Worm (Caenorhabditis elegans) whole organism, L4 larva: ENCODE results near the gene lbp-4.
A peak's percentile ranks its signal among the peaks of the same experiment; 100 is the strongest.

Experiments
- F49E8.2 ChIP-seq: sonication (generic microtip); optimal IDR thresholded peaks from 2 replicates; lab custom pipeline; 2016; ENCODE audit warnings: missing compliant biosample characterization, mild to moderate bottlenecking, missing genetic modification characterization, borderline replicate concordance
- T26A8.4 ChIP-seq: fragments of 200-800 bp; sonication (Bioruptor generic); IDR thresholded peaks from 2 replicates; pipeline ENCODE4 v1.3.6; 2022; ENCODE audit warnings: missing genetic modification characterization, missing compliant biosample characterization
- Y105C5A.15 ChIP-seq: fragments of 200-800 bp; sonication (Bioruptor generic); IDR thresholded peaks from 2 replicates; pipeline ENCODE4 v1.3.6; 2022; ENCODE audit warnings: missing genetic modification characterization, missing compliant biosample characterization
- Y48G9A.11 ChIP-seq: fragments of 200-800 bp; sonication (Bioruptor generic); IDR thresholded peaks from 2 replicates; pipeline ENCODE4 v1.3.6; 2022; ENCODE audit warnings: missing genetic modification reagents, missing genetic modification characterization, missing compliant biosample characterization
- Y5F2A.4 ChIP-seq: fragments of 200-800 bp; sonication (Bioruptor generic); optimal IDR thresholded peaks from 2 replicates; lab custom pipeline; 2018; ENCODE audit warnings: mild to moderate bottlenecking, missing genetic modification characterization, missing compliant biosample characterization
- Y75B8A.6 ChIP-seq: fragments of 200-800 bp; sonication (Bioruptor generic); IDR thresholded peaks from 2 replicates; pipeline ENCODE4 v1.3.6; 2022; ENCODE audit warnings: missing genetic modification reagents, missing genetic modification characterization, missing compliant biosample characterization
- aha-1 ChIP-seq: fragments of 150-350 bp; peaks from one replicate; lab custom pipeline; 2014; ENCODE audit warnings: missing biosample characterization, missing genetic modification characterization
- arid-1 ChIP-seq: fragments of 200-800 bp; sonication (Bioruptor generic); conservative IDR thresholded peaks from 2 replicates; pipeline ENCODE4 v1.3.6; 2022; ENCODE audit warnings: missing genetic modification reagents, missing genetic modification characterization, missing compliant biosample characterization
- attf-4 ChIP-seq: sonication (generic microtip); optimal IDR thresholded peaks from 3 replicates; lab custom pipeline; 2017; ENCODE audit warnings: missing biosample characterization, missing genetic modification characterization
- daf-19 ChIP-seq: fragments of 200-800 bp; sonication (Bioruptor generic); conservative IDR thresholded peaks from 2 replicates; pipeline ENCODE4 v1.3.6; 2022; ENCODE audit warnings: missing genetic modification characterization, missing compliant biosample characterization
- daf-8 ChIP-seq: fragments of 200-800 bp; sonication (Bioruptor generic); IDR thresholded peaks from 2 replicates; pipeline ENCODE4 v1.3.6; 2022; ENCODE audit warnings: missing genetic modification characterization, missing compliant biosample characterization
- dmd-6 ChIP-seq: fragments of 200-800 bp; sonication (Bioruptor generic); IDR thresholded peaks from 2 replicates; pipeline ENCODE4 v1.3.6; 2022; ENCODE audit warnings: missing genetic modification reagents, missing genetic modification characterization, missing compliant biosample characterization
- dmd-8 ChIP-seq: fragments of 200-800 bp; sonication (Bioruptor generic); IDR thresholded peaks from 2 replicates; pipeline ENCODE4 v1.3.6; 2022; ENCODE audit warnings: missing genetic modification characterization, missing compliant biosample characterization
- dmd-9 ChIP-seq: fragments of 200-800 bp; sonication (Bioruptor generic); IDR thresholded peaks from 2 replicates; pipeline ENCODE4 v1.3.6; 2022; ENCODE audit warnings: missing genetic modification reagents, missing genetic modification characterization, missing compliant biosample characterization
- egl-27 ChIP-seq: sonication (generic microtip); optimal IDR thresholded peaks from 3 replicates; lab custom pipeline; 2017; ENCODE audit warnings: missing biosample characterization, missing genetic modification reagents, missing genetic modification characterization
- egl-43 ChIP-seq: fragments of 200-800 bp; sonication (Bioruptor generic); IDR thresholded peaks from 2 replicates; pipeline ENCODE4 v1.3.6; 2022; ENCODE audit warnings: missing genetic modification reagents, missing genetic modification characterization, missing compliant biosample characterization
- fos-1 ChIP-seq: fragments of 150-350 bp; optimal IDR thresholded peaks from 2 replicates; lab custom pipeline; 2014; ENCODE audit warnings: missing biosample characterization, missing genetic modification characterization
- gei-8 ChIP-seq: fragments of 200-800 bp; sonication (Bioruptor generic); optimal IDR thresholded peaks from 2 replicates; lab custom pipeline; 2018; ENCODE audit warnings: mild to moderate bottlenecking, missing genetic modification characterization, missing compliant biosample characterization
- hlh-11 ChIP-seq: fragments of 200-800 bp; sonication (Bioruptor generic); optimal IDR thresholded peaks from 2 replicates; lab custom pipeline; 2018; ENCODE audit warnings: mild to moderate bottlenecking, missing genetic modification characterization, missing compliant biosample characterization
- hlh-30 ChIP-seq: sonication (generic microtip); optimal IDR thresholded peaks from 2 replicates; lab custom pipeline; 2017; ENCODE audit warnings: antibody characterized with exemption, mild to moderate bottlenecking, missing genetic modification characterization, missing compliant biosample characterization; ENCODE audit not compliant: insufficient read depth
- lin-1 ChIP-seq: fragments of 200-800 bp; sonication (Bioruptor generic); IDR thresholded peaks from 2 replicates; pipeline ENCODE4 v1.3.6; 2022; ENCODE audit warnings: missing genetic modification reagents, missing genetic modification characterization, missing compliant biosample characterization
- lin-13 ChIP-seq: fragments of 150-350 bp; optimal IDR thresholded peaks from 2 replicates; lab custom pipeline; 2014; ENCODE audit warnings: missing biosample characterization, missing genetic modification reagents, missing genetic modification characterization
- lin-38 ChIP-seq: fragments of 200-800 bp; sonication (Bioruptor generic); IDR thresholded peaks from 2 replicates; pipeline ENCODE4 v1.3.6; 2022; ENCODE audit warnings: missing genetic modification reagents, missing genetic modification characterization, missing compliant biosample characterization
- lir-3 ChIP-seq: sonication (generic microtip); optimal IDR thresholded peaks from 2 replicates; lab custom pipeline; 2016; ENCODE audit warnings: mild to moderate bottlenecking, missing genetic modification characterization, missing compliant biosample characterization
- lsy-2 ChIP-seq, 2 experiments: fragments of 150-350 bp in 1 of 2; sonication (generic microtip) in 1 of 2; optimal IDR thresholded peaks; 2 replicates each; lab custom pipeline; 2014 to 2017; ENCODE audit warnings: missing biosample characterization in 2 of 2, missing genetic modification characterization in 2 of 2
- madf-9 ChIP-seq: fragments of 200-800 bp; sonication (Bioruptor generic); conservative IDR thresholded peaks from 2 replicates; pipeline ENCODE4 v1.3.6; 2022; ENCODE audit warnings: missing genetic modification reagents, missing genetic modification characterization, missing compliant biosample characterization
- mdl-1 ChIP-seq, 2 experiments: fragments of 150-350 bp in 1 of 2; sonication (generic microtip) in 1 of 2; optimal IDR thresholded peaks; 2 replicates each; lab custom pipeline; 2014 to 2017; ENCODE audit warnings: missing biosample characterization in 2 of 2, missing genetic modification characterization in 2 of 2
- mep-1 ChIP-seq: fragments of 150-350 bp; sonication (generic microtip); optimal IDR thresholded peaks from 3 replicates; lab custom pipeline; 2014; ENCODE audit warnings: missing biosample characterization, missing genetic modification characterization
- mxl-3 ChIP-seq: fragments of 200-800 bp; sonication (Bioruptor generic); optimal IDR thresholded peaks from 2 replicates; lab custom pipeline; 2018; ENCODE audit warnings: mild to moderate bottlenecking, missing genetic modification characterization, missing compliant biosample characterization
- nhr-102 ChIP-seq: sonication (generic microtip); optimal IDR thresholded peaks from 2 replicates; lab custom pipeline; 2016; ENCODE audit warnings: mild to moderate bottlenecking, missing genetic modification characterization, moderate library complexity, missing compliant biosample characterization
- nhr-11 ChIP-seq: fragments of 150-350 bp; optimal IDR thresholded peaks from 2 replicates; lab custom pipeline; 2014; ENCODE audit warnings: missing biosample characterization, missing genetic modification characterization
- nhr-237 ChIP-seq: sonication (generic microtip); optimal IDR thresholded peaks from 2 replicates; lab custom pipeline; 2017; ENCODE audit warnings: missing biosample characterization, missing genetic modification characterization
- nhr-25 ChIP-seq: sonication (generic microtip); optimal IDR thresholded peaks from 2 replicates; lab custom pipeline; 2017; ENCODE audit warnings: missing genetic modification characterization, mild to moderate bottlenecking, missing compliant biosample characterization, antibody characterized with exemption, moderate library complexity, borderline replicate concordance; ENCODE audit not compliant: insufficient read depth
- nhr-28 ChIP-seq: fragments of 150-350 bp; optimal IDR thresholded peaks from 2 replicates; lab custom pipeline; 2014; ENCODE audit warnings: missing biosample characterization, missing genetic modification characterization
- nhr-76 ChIP-seq: fragments of 150-350 bp; optimal IDR thresholded peaks from 2 replicates; lab custom pipeline; 2014; ENCODE audit warnings: missing biosample characterization, missing genetic modification characterization
- pha-4 ChIP-seq, 2 experiments: fragments of 150-350 bp in 1 of 2; fragments of 200-800 bp in 1 of 2; sonication (Bioruptor generic) in 1 of 2; IDR thresholded peaks in 1 of 2; optimal IDR thresholded peaks in 1 of 2; 2 replicates each; pipeline versions ENCODE4 v1.3.6 to Lab custom; 2014 to 2022; ENCODE audit warnings: missing genetic modification characterization in 2 of 2, missing genetic modification reagents in 2 of 2, missing biosample characterization in 1 of 2, missing compliant biosample characterization in 1 of 2
- saeg-2 ChIP-seq: fragments of 200-800 bp; sonication (Bioruptor generic); IDR thresholded peaks from 2 replicates; pipeline ENCODE4 v1.3.6; 2022; ENCODE audit warnings: missing genetic modification reagents, missing genetic modification characterization, missing compliant biosample characterization
- set-16 ChIP-seq: fragments of 200-800 bp; sonication (Bioruptor generic); IDR thresholded peaks from 2 replicates; pipeline ENCODE4 v1.3.6; 2022; ENCODE audit warnings: missing genetic modification reagents, missing genetic modification characterization, missing compliant biosample characterization
- snpc-1.2 ChIP-seq: fragments of 200-800 bp; sonication (Bioruptor generic); IDR thresholded peaks from 2 replicates; pipeline ENCODE4 v1.3.6; 2022; ENCODE audit warnings: missing genetic modification reagents, missing genetic modification characterization, missing compliant biosample characterization
- spr-1 ChIP-seq: sonication (generic microtip); optimal IDR thresholded peaks from 2 replicates; lab custom pipeline; 2016; ENCODE audit warnings: mild to moderate bottlenecking, missing genetic modification characterization, missing compliant biosample characterization
- spr-3 ChIP-seq: fragments of 200-800 bp; sonication (Bioruptor generic); optimal IDR thresholded peaks from 2 replicates; lab custom pipeline; 2018; ENCODE audit warnings: mild to moderate bottlenecking, missing genetic modification characterization, missing compliant biosample characterization
- tag-97 ChIP-seq: fragments of 200-800 bp; sonication (Bioruptor generic); IDR thresholded peaks from 2 replicates; pipeline ENCODE4 v1.3.6; 2022; ENCODE audit warnings: missing genetic modification characterization, missing compliant biosample characterization
- unc-62 ChIP-seq, 3 experiments: fragments of 150-350 bp in 1 of 3; sonication (generic microtip); optimal IDR thresholded peaks in 2 of 3; peaks in 1 of 3; 1 replicate in 1 of 3; 2 replicates in 2 of 3; lab custom pipeline; 2014 to 2017; ENCODE audit warnings: missing biosample characterization in 3 of 3, missing genetic modification characterization in 3 of 3, missing genetic modification reagents in 3 of 3, missing genotype in 1 of 3
- zfp-2 ChIP-seq: sonication (generic microtip); optimal IDR thresholded peaks from 2 replicates; lab custom pipeline; 2016; ENCODE audit warnings: mild to moderate bottlenecking, missing genetic modification characterization, missing compliant biosample characterization
- zfp-3 ChIP-seq: fragments of 200-800 bp; sonication (Bioruptor generic); conservative IDR thresholded peaks from 2 replicates; pipeline ENCODE4 v1.3.6; 2022; ENCODE audit warnings: missing genetic modification reagents, missing genetic modification characterization, missing compliant biosample characterization
- zip-11 ChIP-seq: fragments of 200-800 bp; sonication (Bioruptor generic); IDR thresholded peaks from 2 replicates; pipeline ENCODE4 v1.3.6; 2022; ENCODE audit warnings: missing genetic modification characterization, missing compliant biosample characterization
- zip-2 ChIP-seq: fragments of 150-350 bp; optimal IDR thresholded peaks from 2 replicates; lab custom pipeline; 2014; ENCODE audit warnings: missing biosample characterization, missing genetic modification characterization
- ztf-11 ChIP-seq: fragments of 150-350 bp; optimal IDR thresholded peaks from 2 replicates; lab custom pipeline; 2014; ENCODE audit warnings: missing biosample characterization, missing genetic modification characterization

The lbp-4 gene

ce11 chrV:7857931-7858330 is 37.6 kb downstream of the lbp-4 start, which contains the start of gene C37C3.1 (continued):
- TF ChIP-seq mep-1 (tag; lab: Kevin White, UChicago): peak; percentile 35
- TF ChIP-seq nhr-237 (tag; lab: Kevin White, UChicago): no peak
- TF ChIP-seq egl-27 (tag; lab: Kevin White, UChicago): no peak
- peak; percentile 57 for TF ChIP-seq lin-13 (GFP tag; lab: Kevin White, UChicago)
- no peak for TF ChIP-seq saeg-2 (GFP tag; lab: Robert Waterston, UW)
- no peak for TF ChIP-seq daf-19 (GFP tag; lab: Robert Waterston, UW)
- peak in 1 of 2 experiments; percentile 59 for TF ChIP-seq lsy-2 (tag; optimal IDR thresholded peaks at IDR 0.05; lab: Kevin White, UChicago)
- TF ChIP-seq aha-1 (tag; lab: Kevin White, UChicago): peak; percentile 94
- no peak for TF ChIP-seq unc-62 (GFP tag; optimal IDR thresholded peaks at IDR 0.05 in 1 of 2; lab: Kevin White, UChicago)
- TF ChIP-seq unc-62 (tag; optimal IDR thresholded peaks at IDR 0.05; lab: Kevin White, UChicago): no peak
- TF ChIP-seq set-16 (GFP tag; lab: Robert Waterston, UW): no peak
- TF ChIP-seq F49E8.2 (tag; lab: Kevin White, UChicago): peak; percentile 17
- no peak for TF ChIP-seq nhr-11 (tag; lab: Kevin White, UChicago)
- no peak for TF ChIP-seq tag-97 (GFP tag; lab: Robert Waterston, UW)
- no peak for TF ChIP-seq gei-8 (GFP tag; lab: Kevin White, UChicago)
- peak; percentile 13 for TF ChIP-seq spr-3
- TF ChIP-seq daf-8 (GFP tag; lab: Robert Waterston, UW): 0 out of 2 replicates have a peak, but pooled peaks have one; percentile 13
- no peak for TF ChIP-seq Y105C5A.15 (GFP tag; lab: Robert Waterston, UW)
- TF ChIP-seq nhr-76 (tag; lab: Kevin White, UChicago): no peak
- TF ChIP-seq egl-43: no peak
- TF ChIP-seq zip-11 (GFP tag; lab: Robert Waterston, UW): no peak
- no peak for TF ChIP-seq zip-2
- no peak for TF ChIP-seq Y75B8A.6
- no peak for TF ChIP-seq Y48G9A.11 (GFP tag; lab: Robert Waterston, UW)
- TF ChIP-seq lin-1 (GFP tag; lab: Robert Waterston, UW): no peak; the same call in 1 of the 2 replicates
- TF ChIP-seq lir-3: no peak
- peak; percentile 57; the same call in 1 of the 2 replicates for TF ChIP-seq arid-1
- no peak for TF ChIP-seq nhr-25 (tag; lab: Kevin White, UChicago)
- peak; percentile 57 for TF ChIP-seq lin-38 (GFP tag; lab: Robert Waterston, UW)
- peak; percentile 69 for TF ChIP-seq nhr-102 (tag; lab: Kevin White, UChicago)
- no peak for TF ChIP-seq hlh-11 (tag; lab: Kevin White, UChicago)
- TF ChIP-seq dmd-9 (GFP tag; lab: Robert Waterston, UW): no peak
- no peak for TF ChIP-seq ztf-11 (tag; lab: Kevin White, UChicago)
- no peak for TF ChIP-seq madf-9 (GFP tag; lab: Robert Waterston, UW)
- no peak for TF ChIP-seq attf-4 (tag; lab: Kevin White, UChicago)
- peak; percentile 23; the same call in 1 of the 2 replicates for TF ChIP-seq snpc-1.2 (GFP tag; lab: Robert Waterston, UW)
- 0 out of 2 replicates have a peak, but pooled peaks have one; percentile 24 for TF ChIP-seq dmd-8 (GFP tag; lab: Robert Waterston, UW)
- no peak for TF ChIP-seq dmd-6 (GFP tag; lab: Robert Waterston, UW)
- no peak for TF ChIP-seq nhr-28
- TF ChIP-seq mdl-1 (tag; optimal IDR thresholded peaks at IDR 0.05; lab: Kevin White, UChicago): no peak
- peak; percentile 19 for TF ChIP-seq spr-1 (tag; lab: Kevin White, UChicago)
- TF ChIP-seq Y5F2A.4 (GFP tag; lab: Kevin White, UChicago): peak; percentile 24
- TF ChIP-seq fos-1: no peak
- TF ChIP-seq zfp-3 (GFP tag; lab: Robert Waterston, UW): 0 out of 2 replicates have a peak, but pooled peaks have one; percentile 47
- no peak for TF ChIP-seq mxl-3 (GFP tag; lab: Kevin White, UChicago)
- TF ChIP-seq T26A8.4 (GFP tag; lab: Robert Waterston, UW): peak; percentile 81
- TF ChIP-seq hlh-30 (tag; lab: Kevin White, UChicago): no peak
- no peak for TF ChIP-seq zfp-2 (tag; lab: Kevin White, UChicago)
- no peak for TF ChIP-seq pha-4 (GFP tag; IDR thresholded peaks at IDR 0.05; lab: Robert Waterston, UW)
- no peak for TF ChIP-seq pha-4 (tag; optimal IDR thresholded peaks at IDR 0.05; lab: Kevin White, UChicago)
- TF ChIP-seq, all 104 proteins: peak for 22
